Fruit fly (Drosophila melanogaster) whole organism, embryonic: Measurements from ENCODE around the gene CG31871.

Experiments
- ATbp ChIP-seq: fragments of 200-800 bp; sonication (Bioruptor generic); optimal IDR thresholded peaks from 2 replicates; lab custom pipeline; 2017; ENCODE audit warnings: missing biosample characterization, mild to moderate bottlenecking, missing genetic modification characterization, missing genetic modification reagents
- Ada2b ChIP-seq: fragments of 200-800 bp; sonication (Bioruptor generic); IDR thresholded peaks from 2 replicates; pipeline ENCODE4 v1.3.6; 2022; ENCODE audit warnings: missing biosample characterization, missing genetic modification characterization
- BtbVII ChIP-seq: fragments of 200-800 bp; sonication (Bioruptor generic); optimal IDR thresholded peaks from 3 replicates; lab custom pipeline; 2017; ENCODE audit warnings: missing biosample characterization, mild to moderate bottlenecking, missing genetic modification characterization
- CG10431 ChIP-seq: fragments of 200-800 bp; sonication (Bioruptor generic); optimal IDR thresholded peaks from 3 replicates; lab custom pipeline; 2018; ENCODE audit warnings: missing biosample characterization, mild to moderate bottlenecking, missing genetic modification characterization
- CG12104 ChIP-seq: fragments of 200-800 bp; sonication (Bioruptor generic); optimal IDR thresholded peaks from 3 replicates; lab custom pipeline; 2016; ENCODE audit warnings: missing biosample characterization, missing genetic modification characterization
- CG12155 ChIP-seq: fragments of 200-800 bp; sonication (Bioruptor generic); optimal IDR thresholded peaks from 3 replicates; lab custom pipeline; 2016; ENCODE audit warnings: missing biosample characterization, missing genetic modification characterization
- CG12391 ChIP-seq: fragments of 200-800 bp; sonication (Bioruptor generic); optimal IDR thresholded peaks from 3 replicates; lab custom pipeline; 2018; ENCODE audit warnings: missing biosample characterization, mild to moderate bottlenecking, missing genetic modification characterization, moderate library complexity
- CG1603 ChIP-seq: fragments of 200-800 bp; sonication (Bioruptor generic); optimal IDR thresholded peaks from 2 replicates; lab custom pipeline; 2019; ENCODE audit warnings: missing biosample characterization, mild to moderate bottlenecking, missing genetic modification characterization, moderate library complexity
- CG18476 ChIP-seq: fragments of 200-800 bp; sonication (Bioruptor generic); optimal IDR thresholded peaks from 2 replicates; lab custom pipeline; 2016; ENCODE audit warnings: missing biosample characterization, mild to moderate bottlenecking, missing genetic modification characterization
- CG18599 ChIP-seq: fragments of 200-800 bp; sonication (Bioruptor generic); optimal IDR thresholded peaks from 3 replicates; lab custom pipeline; 2017; ENCODE audit warnings: missing biosample characterization, missing genetic modification characterization, mild to moderate bottlenecking, moderate library complexity, missing genetic modification reagents
- CG3065 ChIP-seq: fragments of 200-800 bp; sonication (Bioruptor generic); optimal IDR thresholded peaks from 2 replicates; lab custom pipeline; 2016; ENCODE audit warnings: missing biosample characterization, missing genetic modification characterization
- CG31365 ChIP-seq: fragments of 200-800 bp; sonication (Bioruptor generic); optimal IDR thresholded peaks from 2 replicates; lab custom pipeline; 2018; ENCODE audit warnings: missing biosample characterization, mild to moderate bottlenecking, missing genetic modification characterization
- CG3847 ChIP-seq: fragments of 200-800 bp; sonication (Bioruptor generic); IDR thresholded peaks from 2 replicates; pipeline ENCODE4 v1.3.6; 2022; ENCODE audit warnings: missing biosample characterization, missing genetic modification characterization
- CG43689 ChIP-seq: fragments of 200-800 bp; sonication (Bioruptor generic); IDR thresholded peaks from 2 replicates; pipeline ENCODE4 v1.3.6; 2022; ENCODE audit warnings: missing biosample characterization, missing genetic modification characterization
- CG6175 ChIP-seq: fragments of 200-800 bp; sonication (Bioruptor generic); IDR thresholded peaks from 3 replicates; pipeline ENCODE4 v1.3.6; 2022; ENCODE audit warnings: missing biosample characterization, missing genetic modification characterization
- CG6689 ChIP-seq: fragments of 200-800 bp; sonication (Bioruptor generic); IDR thresholded peaks from 2 replicates; pipeline ENCODE4 v1.3.6; 2022; ENCODE audit warnings: missing biosample characterization, missing genetic modification characterization
- CG7357 ChIP-seq: fragments of 200-800 bp; sonication (Bioruptor generic); IDR thresholded peaks from 3 replicates; pipeline ENCODE4 v1.3.6; 2022; ENCODE audit warnings: missing biosample characterization, missing genetic modification characterization
- CG7786 ChIP-seq: fragments of 200-800 bp; sonication (Bioruptor generic); optimal IDR thresholded peaks from 2 replicates; lab custom pipeline; 2016; ENCODE audit warnings: missing biosample characterization, missing genetic modification characterization
- CG8281 ChIP-seq: fragments of 200-800 bp; sonication (Bioruptor generic); optimal IDR thresholded peaks from 2 replicates; lab custom pipeline; 2018; ENCODE audit warnings: missing biosample characterization, mild to moderate bottlenecking, missing genetic modification characterization, moderate library complexity
- CG8359 ChIP-seq: fragments of 200-800 bp; sonication (Bioruptor generic); optimal IDR thresholded peaks from 2 replicates; lab custom pipeline; 2017; ENCODE audit warnings: missing biosample characterization, mild to moderate bottlenecking, missing genetic modification characterization, borderline replicate concordance
- CG9727 ChIP-seq: fragments of 200-800 bp; sonication (Bioruptor generic); optimal IDR thresholded peaks from 3 replicates; lab custom pipeline; 2017; ENCODE audit warnings: missing biosample characterization, mild to moderate bottlenecking, missing genetic modification characterization
- Chrac-16 ChIP-seq: fragments of 200-800 bp; sonication (Bioruptor generic); optimal IDR thresholded peaks from 3 replicates; lab custom pipeline; 2016; ENCODE audit warnings: missing biosample characterization, missing genetic modification characterization
- CrebB ChIP-seq: fragments of 200-800 bp; sonication (Bioruptor generic); optimal IDR thresholded peaks from 3 replicates; lab custom pipeline; 2018; ENCODE audit warnings: missing biosample characterization, mild to moderate bottlenecking, missing genetic modification characterization
- E2f2 ChIP-seq: fragments of 200-800 bp; sonication (Bioruptor generic); IDR thresholded peaks from 2 replicates; pipeline ENCODE4 v1.3.6; 2022; ENCODE audit warnings: missing biosample characterization, missing genetic modification characterization
- Fer2 ChIP-seq: fragments of 200-800 bp; sonication (Bioruptor generic); optimal IDR thresholded peaks from 2 replicates; lab custom pipeline; 2018; ENCODE audit warnings: missing biosample characterization, mild to moderate bottlenecking, missing genetic modification characterization, moderate library complexity
- Hey ChIP-seq: fragments of 200-800 bp; sonication (Bioruptor generic); optimal IDR thresholded peaks from 3 replicates; lab custom pipeline; 2018; ENCODE audit warnings: missing biosample characterization, mild to moderate bottlenecking, missing genetic modification characterization
- Jarid2 ChIP-seq: fragments of 200-800 bp; sonication (Bioruptor generic); optimal IDR thresholded peaks from 3 replicates; lab custom pipeline; 2017; ENCODE audit warnings: mild to moderate bottlenecking, missing biosample characterization, missing genetic modification reagents, missing genetic modification characterization
- Meics ChIP-seq: fragments of 200-800 bp; sonication (Bioruptor generic); optimal IDR thresholded peaks from 2 replicates; lab custom pipeline; 2017; ENCODE audit warnings: missing biosample characterization, mild to moderate bottlenecking, missing genetic modification characterization
- NK7.1 ChIP-seq: fragments of 200-800 bp; sonication (Bioruptor generic); optimal IDR thresholded peaks from 3 replicates; lab custom pipeline; 2016; ENCODE audit warnings: missing biosample characterization, missing genetic modification characterization
- Nf-YB ChIP-seq: fragments of 200-800 bp; sonication (Bioruptor generic); optimal IDR thresholded peaks from 3 replicates; lab custom pipeline; 2019; ENCODE audit warnings: missing biosample characterization, mild to moderate bottlenecking, missing genetic modification characterization, moderate library complexity
- PHDP ChIP-seq: fragments of 200-800 bp; sonication (Bioruptor generic); optimal IDR thresholded peaks from 3 replicates; lab custom pipeline; 2018; ENCODE audit warnings: missing biosample characterization, mild to moderate bottlenecking, missing genetic modification characterization, moderate library complexity
- Sox102F ChIP-seq: fragments of 200-800 bp; sonication (Bioruptor generic); optimal IDR thresholded peaks from 2 replicates; lab custom pipeline; 2018; ENCODE audit warnings: missing biosample characterization, mild to moderate bottlenecking, missing genetic modification characterization, moderate library complexity
- Xrp1 ChIP-seq: fragments of 200-800 bp; sonication (Bioruptor generic); IDR thresholded peaks from 2 replicates; pipeline ENCODE4 v1.3.6; 2022; ENCODE audit warnings: missing biosample characterization, missing genetic modification characterization
- YL-1 ChIP-seq: fragments of 200-800 bp; sonication (Bioruptor generic); optimal IDR thresholded peaks from 3 replicates; lab custom pipeline; 2017; ENCODE audit warnings: missing biosample characterization, mild to moderate bottlenecking, missing genetic modification characterization
- bab2 ChIP-seq: fragments of 200-800 bp; sonication (Bioruptor generic); optimal IDR thresholded peaks from 2 replicates; lab custom pipeline; 2016; ENCODE audit warnings: missing biosample characterization, missing genetic modification characterization
- bowl ChIP-seq: fragments of 200-800 bp; sonication (Bioruptor generic); IDR thresholded peaks from 2 replicates; pipeline ENCODE4 v1.3.6; 2022; ENCODE audit warnings: missing biosample characterization, missing genetic modification characterization
- bsh ChIP-seq, 2 experiments: fragments of 200-800 bp; sonication (Bioruptor generic); optimal IDR thresholded peaks; 2 replicates each; lab custom pipeline; 2017 to 2018; ENCODE audit warnings: mild to moderate bottlenecking in 2 of 2, missing biosample characterization in 2 of 2, missing genetic modification characterization in 2 of 2, moderate library complexity in 1 of 2
- chm ChIP-seq: fragments of 200-800 bp; sonication (Bioruptor generic); IDR thresholded peaks from 2 replicates; pipeline ENCODE4 v1.3.6; 2022; ENCODE audit warnings: missing biosample characterization, missing genetic modification characterization
- da ChIP-seq: fragments of 200-800 bp; sonication (Bioruptor generic); optimal IDR thresholded peaks from 2 replicates; lab custom pipeline; 2016; ENCODE audit warnings: missing biosample characterization, missing genetic modification characterization
- dmrt99B ChIP-seq: fragments of 200-800 bp; sonication (Bioruptor generic); optimal IDR thresholded peaks from 2 replicates; lab custom pipeline; 2018; ENCODE audit warnings: missing biosample characterization, mild to moderate bottlenecking, missing genetic modification characterization, moderate library complexity
- dysf ChIP-seq: fragments of 200-800 bp; sonication (Bioruptor generic); IDR thresholded peaks from 3 replicates; pipeline ENCODE4 v1.3.6; 2022; ENCODE audit warnings: missing biosample characterization, missing genetic modification characterization
- esg ChIP-seq: fragments of 200-800 bp; sonication (Bioruptor generic); conservative IDR thresholded peaks from 2 replicates; pipeline ENCODE4 v1.3.6; 2022; ENCODE audit warnings: missing biosample characterization, missing genetic modification characterization
- lilli ChIP-seq: fragments of 200-800 bp; sonication (Bioruptor generic); optimal IDR thresholded peaks from 3 replicates; lab custom pipeline; 2016; ENCODE audit warnings: missing biosample characterization, missing genetic modification characterization
- lmd ChIP-seq: fragments of 200-800 bp; sonication (Bioruptor generic); IDR thresholded peaks from 2 replicates; pipeline ENCODE4 v1.3.6; 2022; ENCODE audit warnings: missing biosample characterization, missing genetic modification characterization
- phol ChIP-seq: fragments of 200-800 bp; sonication (Bioruptor generic); optimal IDR thresholded peaks from 3 replicates; lab custom pipeline; 2018; ENCODE audit warnings: missing biosample characterization, mild to moderate bottlenecking, missing genetic modification characterization, moderate library complexity
- sens ChIP-seq: fragments of 200-800 bp; sonication (Bioruptor generic); peaks from one replicate; lab custom pipeline; 2016; ENCODE audit warnings: missing biosample characterization, missing genetic modification characterization
- sob ChIP-seq: fragments of 200-800 bp; sonication (Bioruptor generic); IDR thresholded peaks from 2 replicates; pipeline ENCODE4 v1.3.6; 2022; ENCODE audit warnings: missing biosample characterization, missing genetic modification characterization
- sqz ChIP-seq: fragments of 200-800 bp; sonication (Bioruptor generic); optimal IDR thresholded peaks from 3 replicates; lab custom pipeline; 2018; ENCODE audit warnings: missing biosample characterization, mild to moderate bottlenecking, missing genetic modification characterization
- unpg ChIP-seq: fragments of 200-800 bp; sonication (Bioruptor generic); optimal IDR thresholded peaks from 3 replicates; lab custom pipeline; 2018; ENCODE audit warnings: missing biosample characterization, mild to moderate bottlenecking, missing genetic modification characterization, moderate library complexity

CG31871 gene

DNA sequence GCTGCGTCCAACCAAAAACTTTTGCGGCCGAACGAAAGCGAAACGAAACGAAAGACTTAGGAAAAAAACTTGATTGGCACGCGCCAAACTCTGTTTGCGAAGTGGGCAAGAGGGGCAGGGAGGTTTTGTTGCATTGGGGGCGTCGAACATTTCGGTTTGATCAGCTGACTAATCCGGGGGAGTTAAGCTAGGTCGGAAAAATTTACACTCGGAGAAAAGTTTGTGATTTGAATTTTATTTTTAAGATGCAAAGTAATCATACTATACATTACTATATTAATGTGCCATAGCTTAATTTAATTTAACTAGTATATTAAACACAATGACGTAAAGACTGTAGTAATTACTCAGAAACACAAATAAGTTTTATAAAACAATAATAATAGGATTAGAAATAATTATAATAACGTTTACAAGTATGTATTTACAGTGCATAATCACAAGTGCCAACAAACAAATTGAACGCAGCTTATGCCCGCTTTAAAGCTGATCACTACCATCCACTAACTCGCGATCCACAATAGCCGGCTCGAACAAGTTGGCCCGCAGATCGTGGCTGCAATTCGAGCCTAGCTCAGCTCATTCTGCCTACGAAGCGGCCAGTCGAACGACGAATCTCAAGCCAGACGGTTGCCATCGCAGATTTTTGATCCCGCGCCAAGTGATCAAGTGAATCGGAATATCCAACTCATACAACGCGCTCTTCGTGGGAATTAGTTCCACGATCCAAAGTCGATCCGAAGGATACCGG is at the start of gene CG31871 (continued):
- peak; percentile 75 for TF ChIP-seq lmd (GFP tag; lab: Robert Waterston, UW)
- TF ChIP-seq bab2 (GFP tag; lab: Kevin White, UChicago) = peak; percentile 6
- peak; percentile 71 for TF ChIP-seq sens (GFP tag; lab: Kevin White, UChicago)
- peak; percentile 80 for TF ChIP-seq PHDP (tag; lab: Kevin White, UChicago)
- peak; percentile 32 for TF ChIP-seq CG12104 (GFP tag; lab: Kevin White, UChicago)
- TF ChIP-seq Nf-YB (GFP tag; lab: Kevin White, UChicago) = peak; percentile 64
- peak; percentile 77; the same call in 1 of the 2 replicates for TF ChIP-seq CG6689 (GFP tag; lab: Robert Waterston, UW)
- no peak for TF ChIP-seq YL-1
- peak; percentile 68 for TF ChIP-seq esg (GFP tag; lab: Robert Waterston, UW)
- TF ChIP-seq CG6175 (GFP tag; lab: Robert Waterston, UW) = peak; percentile 52; the same call in 1 of the 3 replicates
- no peak for TF ChIP-seq CG18476 (GFP tag; lab: Kevin White, UChicago)
- peak; percentile 6 for TF ChIP-seq CG10431 (GFP tag; lab: Kevin White, UChicago)
- TF ChIP-seq CG8281 (tag; lab: Kevin White, UChicago) = peak; percentile 55
- TF ChIP-seq BtbVII (GFP tag; lab: Kevin White, UChicago) = peak; percentile 56
- peak; percentile 23 for TF ChIP-seq Fer2 (tag; lab: Kevin White, UChicago)
- peak; percentile 75 for TF ChIP-seq Meics
- TF ChIP-seq CG3847 (GFP tag; lab: Robert Waterston, UW) = peak; percentile 67
- peak; percentile 20 for TF ChIP-seq CrebB (tag; lab: Kevin White, UChicago)
- TF ChIP-seq Hey = no peak
- TF ChIP-seq Xrp1 (GFP tag; lab: Robert Waterston, UW) = peak; percentile 77
- TF ChIP-seq dmrt99B (tag; lab: Kevin White, UChicago) = peak; percentile 89
- TF ChIP-seq Chrac-16 (GFP tag; lab: Kevin White, UChicago) = peak; percentile 36
- no peak for TF ChIP-seq CG3065 (GFP tag; lab: Kevin White, UChicago)
- TF ChIP-seq da (GFP tag; lab: Kevin White, UChicago) = no peak
- peak; percentile 83 for TF ChIP-seq CG12391
- peak; percentile 64 for TF ChIP-seq CG18599 (GFP tag; lab: Kevin White, UChicago)
- no peak; the same call in 1 of the 2 replicates for TF ChIP-seq bowl
- peak; percentile 84 for TF ChIP-seq Sox102F (GFP tag; lab: Kevin White, UChicago)
- peak; percentile 52 for TF ChIP-seq Jarid2 (GFP tag; lab: Kevin White, UChicago)
- TF ChIP-seq chm (GFP tag; lab: Robert Waterston, UW) = 0 out of 2 replicates have a peak, but pooled peaks have one; percentile 17
- TF ChIP-seq CG43689 (GFP tag; lab: Robert Waterston, UW) = 0 out of 2 replicates have a peak, but pooled peaks have one; percentile 15
- TF ChIP-seq lilli (GFP tag; lab: Kevin White, UChicago) = no peak
- TF ChIP-seq bsh (GFP tag; optimal IDR thresholded peaks at IDR 0.05; lab: Kevin White, UChicago) = peak in 1 of 2 experiments; percentile 81
- TF ChIP-seq sqz (GFP tag; lab: Kevin White, UChicago) = peak; percentile 61
- TF ChIP-seq dysf (GFP tag; lab: Robert Waterston, UW) = peak; percentile 81
- no peak for TF ChIP-seq sob (GFP tag; lab: Robert Waterston, UW)
- peak; percentile 88 for TF ChIP-seq phol (tag; lab: Kevin White, UChicago)
- TF ChIP-seq CG7786 = no peak
- peak; percentile 82 for TF ChIP-seq unpg (GFP tag; lab: Kevin White, UChicago)
- peak; percentile 42 for TF ChIP-seq Ada2b (GFP tag; lab: Robert Waterston, UW)
- peak; percentile 41 for TF ChIP-seq CG1603 (tag; lab: Kevin White, UChicago)
- peak; percentile 67 for TF ChIP-seq CG9727 (GFP tag; lab: Kevin White, UChicago)
- peak; percentile 2 for TF ChIP-seq CG8359
- no peak for TF ChIP-seq NK7.1
- no peak for TF ChIP-seq CG31365
- TF ChIP-seq CG7357 (GFP tag; lab: Robert Waterston, UW) = peak; percentile 71; the same call in 2 of the 3 replicates
- peak; percentile 19 for TF ChIP-seq CG12155
- peak; percentile 62 for TF ChIP-seq ATbp (GFP tag; lab: Kevin White, UChicago)
- TF ChIP-seq E2f2 (GFP tag; lab: Robert Waterston, UW) = peak; percentile 39; the same call in 1 of the 2 replicates
